Worm (Caenorhabditis elegans) whole organism, L3 larva: ENCODE data around the gene fbxa-224.
A peak's percentile ranks its signal among the peaks of the same experiment; 100 is the strongest.

Source experiments
- R02D3.7 ChIP-seq: fragments of 150-350 bp; optimal IDR thresholded peaks from 2 replicates; lab custom pipeline; 2014; ENCODE audit warnings: missing biosample characterization, missing genetic modification characterization
- aly-2 ChIP-seq: fragments of 150-350 bp; optimal IDR thresholded peaks from 2 replicates; lab custom pipeline; 2014; ENCODE audit warnings: missing biosample characterization, missing genetic modification characterization
- ama-1 ChIP-seq: fragments of 150-350 bp; optimal IDR thresholded peaks from 2 replicates; lab custom pipeline; 2018
- ceh-16 ChIP-seq: sonication (generic microtip); optimal IDR thresholded peaks from 2 replicates; lab custom pipeline; 2017; ENCODE audit warnings: missing biosample characterization, missing genetic modification characterization
- ceh-28 ChIP-seq: fragments of 150-350 bp; optimal IDR thresholded peaks from 2 replicates; lab custom pipeline; 2014; ENCODE audit warnings: missing biosample characterization, missing genetic modification reagents, missing genetic modification characterization
- ceh-82 ChIP-seq: fragments of 150-350 bp; optimal IDR thresholded peaks from 2 replicates; lab custom pipeline; 2014; ENCODE audit warnings: missing biosample characterization, missing genetic modification characterization
- ceh-9 ChIP-seq: sonication (generic microtip); optimal IDR thresholded peaks from 2 replicates; lab custom pipeline; 2018; ENCODE audit warnings: missing biosample characterization, missing genetic modification characterization
- egl-27 ChIP-seq: sonication (generic microtip); optimal IDR thresholded peaks from 4 replicates; lab custom pipeline; 2017; ENCODE audit warnings: missing biosample characterization, missing genetic modification reagents, missing genetic modification characterization
- elt-1 ChIP-seq: fragments of 150-350 bp; optimal IDR thresholded peaks from 2 replicates; lab custom pipeline; 2014; ENCODE audit warnings: missing biosample characterization, missing genetic modification characterization
- elt-3 ChIP-seq, 3 experiments: fragments of 150-350 bp in 1 of 3; sonication (generic microtip) in 2 of 3; optimal IDR thresholded peaks; 2 replicates in 2 of 3; 4 replicates in 1 of 3; lab custom pipeline; 2014 to 2017; ENCODE audit warnings: missing biosample characterization in 3 of 3, missing genetic modification characterization in 3 of 3
- eor-1 ChIP-seq, 2 experiments: fragments of 150-350 bp; optimal IDR thresholded peaks; 2 replicates each; lab custom pipeline; 2014 to 2018; ENCODE audit warnings: missing biosample characterization in 2 of 2, missing genetic modification characterization in 2 of 2
- fkh-2 ChIP-seq: fragments of 150-350 bp; optimal IDR thresholded peaks from 2 replicates; lab custom pipeline; 2014; ENCODE audit warnings: missing biosample characterization, missing genetic modification reagents, missing genetic modification characterization
- hmg-11 ChIP-seq: sonication (generic microtip); optimal IDR thresholded peaks from 2 replicates; lab custom pipeline; 2016; ENCODE audit warnings: missing genetic modification characterization, missing compliant biosample characterization
- jun-1 ChIP-seq: fragments of 150-350 bp; optimal IDR thresholded peaks from 2 replicates; lab custom pipeline; 2014; ENCODE audit warnings: missing biosample characterization, missing genetic modification reagents, missing genetic modification characterization
- lin-39 ChIP-seq: fragments of 150-350 bp; optimal IDR thresholded peaks from 2 replicates; lab custom pipeline; 2018; ENCODE audit warnings: missing biosample characterization, missing genetic modification reagents, missing genetic modification characterization
- lsy-12 ChIP-seq: sonication (generic microtip); optimal IDR thresholded peaks from 2 replicates; lab custom pipeline; 2016; ENCODE audit warnings: mild to moderate bottlenecking, missing genetic modification characterization, missing compliant biosample characterization
- mdl-1 ChIP-seq: fragments of 150-350 bp; optimal IDR thresholded peaks from 2 replicates; lab custom pipeline; 2014; ENCODE audit warnings: missing biosample characterization, missing genetic modification characterization
- mml-1 ChIP-seq: fragments of 150-350 bp; sonication (generic microtip); optimal IDR thresholded peaks from 3 replicates; lab custom pipeline; 2014; ENCODE audit warnings: missing biosample characterization, missing genetic modification characterization
- nfya-1 ChIP-seq: sonication (generic microtip); optimal IDR thresholded peaks from 2 replicates; lab custom pipeline; 2017; ENCODE audit warnings: missing genetic modification characterization, mild to moderate bottlenecking, missing compliant biosample characterization, antibody characterized with exemption, moderate library complexity; ENCODE audit not compliant: insufficient read depth
- nhr-12 ChIP-seq: fragments of 150-350 bp; optimal IDR thresholded peaks from 2 replicates; lab custom pipeline; 2014; ENCODE audit warnings: missing biosample characterization, missing genetic modification characterization
- nhr-23 ChIP-seq: fragments of 150-350 bp; optimal IDR thresholded peaks from 2 replicates; lab custom pipeline; 2014; ENCODE audit warnings: missing biosample characterization, missing genetic modification reagents, missing genetic modification characterization
- nhr-237 ChIP-seq: fragments of 150-350 bp; optimal IDR thresholded peaks from 2 replicates; lab custom pipeline; 2014; ENCODE audit warnings: missing biosample characterization, missing genetic modification characterization
- nhr-25 ChIP-seq: sonication (generic microtip); optimal IDR thresholded peaks from 2 replicates; lab custom pipeline; 2017; ENCODE audit warnings: missing biosample characterization, missing genetic modification characterization
- nhr-28 ChIP-seq: fragments of 150-350 bp; optimal IDR thresholded peaks from 2 replicates; lab custom pipeline; 2014; ENCODE audit warnings: missing biosample characterization, missing genetic modification characterization
- nhr-43 ChIP-seq: sonication (generic microtip); optimal IDR thresholded peaks from 2 replicates; lab custom pipeline; 2016; ENCODE audit warnings: mild to moderate bottlenecking, missing genetic modification characterization, missing compliant biosample characterization; ENCODE audit not compliant: poor library complexity, severe bottlenecking
- nhr-67 ChIP-seq: fragments of 150-350 bp; optimal IDR thresholded peaks from 2 replicates; lab custom pipeline; 2014; ENCODE audit warnings: missing biosample characterization, missing genetic modification characterization
- nhr-76 ChIP-seq: fragments of 150-350 bp; sonication (generic microtip); optimal IDR thresholded peaks from 5 replicates; lab custom pipeline; 2014; ENCODE audit warnings: missing biosample characterization, missing genetic modification characterization
- nhr-77 ChIP-seq: fragments of 150-350 bp; optimal IDR thresholded peaks from 2 replicates; lab custom pipeline; 2014; ENCODE audit warnings: missing biosample characterization, missing genetic modification characterization
- pqm-1 ChIP-seq: fragments of 150-350 bp; optimal IDR thresholded peaks from 2 replicates; lab custom pipeline; 2017; ENCODE audit warnings: missing biosample characterization, missing genetic modification characterization, inconsistent platforms
- sea-2 ChIP-seq: fragments of 150-350 bp; sonication (generic microtip); optimal IDR thresholded peaks from 4 replicates; lab custom pipeline; 2014; ENCODE audit warnings: missing biosample characterization, missing genetic modification reagents, missing genetic modification characterization
- tbx-2 ChIP-seq: sonication (generic microtip); optimal IDR thresholded peaks from 2 replicates; lab custom pipeline; 2016; ENCODE audit warnings: mild to moderate bottlenecking, missing genetic modification characterization, missing compliant biosample characterization
- unc-39 ChIP-seq: sonication (generic microtip); optimal IDR thresholded peaks from 4 replicates; lab custom pipeline; 2017; ENCODE audit warnings: missing biosample characterization, missing genetic modification characterization
- unc-62 ChIP-seq: fragments of 150-350 bp; sonication (generic microtip); optimal IDR thresholded peaks from 4 replicates; lab custom pipeline; 2014; ENCODE audit warnings: missing biosample characterization, missing genetic modification reagents, missing genetic modification characterization
- zag-1 ChIP-seq: fragments of 150-350 bp; optimal IDR thresholded peaks from 2 replicates; lab custom pipeline; 2014; ENCODE audit warnings: missing biosample characterization, missing genetic modification characterization
- ztf-11 ChIP-seq: fragments of 150-350 bp; optimal IDR thresholded peaks from 2 replicates; lab custom pipeline; 2014; ENCODE audit warnings: missing biosample characterization, missing genetic modification characterization
- ztf-4 ChIP-seq: fragments of 150-350 bp; optimal IDR thresholded peaks from 2 replicates; lab custom pipeline; 2014; ENCODE audit warnings: missing biosample characterization, missing genetic modification characterization

The fbxa-224 gene

DNA sequence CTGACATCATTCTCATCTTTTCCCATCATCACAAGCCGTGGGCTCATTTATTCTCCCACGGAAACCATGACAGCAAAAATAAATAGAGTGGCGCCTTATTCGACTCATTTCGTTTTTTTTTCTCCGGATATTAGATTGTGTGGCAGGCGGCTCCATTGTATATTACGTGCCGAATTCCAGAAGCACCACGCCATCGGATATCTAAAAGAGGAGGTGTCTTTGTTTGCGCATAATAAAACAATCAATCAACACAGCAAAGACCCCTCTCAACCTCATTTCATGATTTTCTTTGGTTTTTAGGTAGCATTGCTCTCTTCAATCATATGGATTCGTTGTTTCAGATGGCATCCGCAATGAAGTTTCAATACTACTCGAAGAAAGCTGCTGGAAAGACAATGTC lies 1.1 kb upstream of the fbxa-224 start, which contains the start of gene tph-1:
TSS of gene tph-1 (plus strand) at position 301 of the 400 bp plus-strand sequence.
- TF ChIP-seq jun-1: no peak
- no peak for TF ChIP-seq nhr-43 (tag; lab: Kevin White, UChicago)
- no peak for TF ChIP-seq unc-62 (GFP tag; lab: Kevin White, UChicago)
- TF ChIP-seq hmg-11: no peak
- no peak for TF ChIP-seq ztf-11 (tag; lab: Kevin White, UChicago)
- no peak for TF ChIP-seq nhr-28 (tag; lab: Kevin White, UChicago)
- TF ChIP-seq ceh-82: no peak
- TF ChIP-seq ceh-16 (tag; lab: Kevin White, UChicago): no peak
- TF ChIP-seq tbx-2 (tag; lab: Kevin White, UChicago): no peak
- no peak for TF ChIP-seq zag-1 (tag; lab: Kevin White, UChicago)
- TF ChIP-seq sea-2 (GFP tag; lab: Kevin White, UChicago): no peak

DNA sequence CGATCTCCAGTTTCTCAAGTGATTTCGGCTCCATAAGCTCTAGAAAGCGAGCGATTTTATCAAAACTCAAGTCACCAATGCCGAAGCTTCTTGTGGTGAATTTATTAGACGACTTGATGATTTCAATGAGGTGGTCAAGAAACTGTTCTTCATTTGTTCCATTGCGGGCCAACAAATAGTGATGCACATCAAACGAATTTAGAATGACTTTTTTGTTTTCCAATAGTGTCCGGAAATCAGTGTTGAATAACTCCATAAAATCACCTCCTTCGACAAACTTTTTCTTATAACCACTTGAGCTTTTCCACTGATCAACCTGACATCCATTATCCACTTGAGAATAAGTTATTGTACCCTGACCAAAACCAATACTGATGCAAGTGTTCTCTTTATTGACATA lies 675 bp downstream of the fbxa-224 start:
- no peak for TF ChIP-seq mdl-1 (tag; lab: Kevin White, UChicago)
- no peak for TF ChIP-seq elt-1
- no peak for TF ChIP-seq nhr-77 (tag; lab: Kevin White, UChicago)
- TF ChIP-seq unc-39 (tag; lab: Kevin White, UChicago): no peak
- TF ChIP-seq zag-1 (tag; lab: Kevin White, UChicago): no peak
- no peak for TF ChIP-seq nhr-43 (tag; lab: Kevin White, UChicago)
- TF ChIP-seq mml-1 (tag; lab: Kevin White, UChicago): no peak
- TF ChIP-seq ceh-28 (tag; lab: Kevin White, UChicago): no peak
- no peak for TF ChIP-seq ztf-4
- TF ChIP-seq fkh-2 (tag; lab: Kevin White, UChicago): no peak
- no peak for TF ChIP-seq nhr-67
- TF ChIP-seq R02D3.7 (tag; lab: Kevin White, UChicago): no peak
- no peak for TF ChIP-seq ceh-16 (tag; lab: Kevin White, UChicago)
- no peak for TF ChIP-seq egl-27 (tag; lab: Kevin White, UChicago)
- no peak for TF ChIP-seq aly-2 (tag; lab: Kevin White, UChicago)

DNA sequence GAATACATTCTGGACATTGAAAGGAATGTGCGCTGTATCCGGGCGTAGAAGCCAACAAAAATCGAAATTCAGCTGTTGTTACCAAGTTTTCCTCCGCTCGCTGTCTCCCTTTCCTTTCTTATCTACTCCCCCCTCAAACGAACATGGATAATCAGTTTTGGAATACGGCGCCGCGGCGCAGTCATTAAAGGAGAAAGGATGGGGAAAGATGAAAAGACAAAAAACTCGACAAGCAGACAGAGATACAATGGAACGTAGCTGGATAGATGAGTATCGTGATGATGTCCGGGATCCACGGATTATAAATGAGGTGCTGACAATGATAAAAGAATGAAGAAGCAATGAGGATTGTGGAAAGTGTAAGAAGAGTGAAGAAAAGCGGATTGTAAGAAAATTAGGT lies 2.6 kb downstream of the fbxa-224 start:
- no peak for TF ChIP-seq sea-2 (GFP tag; lab: Kevin White, UChicago)
- TF ChIP-seq nhr-43 (tag; lab: Kevin White, UChicago): peak; percentile 33
- TF ChIP-seq R02D3.7 (tag; lab: Kevin White, UChicago): peak; percentile 36
- no peak for TF ChIP-seq pqm-1 (tag; lab: Kevin White, UChicago)
- TF ChIP-seq ceh-28 (tag; lab: Kevin White, UChicago): peak; percentile 6
- TF ChIP-seq nhr-23: peak; percentile 69
- no peak for TF ChIP-seq egl-27 (tag; lab: Kevin White, UChicago)
- no peak for TF ChIP-seq ceh-16 (tag; lab: Kevin White, UChicago)
- no peak for TF ChIP-seq lsy-12
- TF ChIP-seq elt-3 (tag; optimal IDR thresholded peaks at IDR 0.05; lab: Kevin White, UChicago): peak; percentile 29 to 77 (median 72)
- peak; percentile 89 for TF ChIP-seq ama-1
- no peak for TF ChIP-seq nhr-77 (tag; lab: Kevin White, UChicago)
- TF ChIP-seq nhr-76 (tag; lab: Kevin White, UChicago): no peak
- TF ChIP-seq nfya-1 (tag; lab: Kevin White, UChicago): peak; percentile 24
- TF ChIP-seq elt-1: no peak
- peak; percentile 9 for TF ChIP-seq nhr-25 (tag; lab: Kevin White, UChicago)

DNA sequence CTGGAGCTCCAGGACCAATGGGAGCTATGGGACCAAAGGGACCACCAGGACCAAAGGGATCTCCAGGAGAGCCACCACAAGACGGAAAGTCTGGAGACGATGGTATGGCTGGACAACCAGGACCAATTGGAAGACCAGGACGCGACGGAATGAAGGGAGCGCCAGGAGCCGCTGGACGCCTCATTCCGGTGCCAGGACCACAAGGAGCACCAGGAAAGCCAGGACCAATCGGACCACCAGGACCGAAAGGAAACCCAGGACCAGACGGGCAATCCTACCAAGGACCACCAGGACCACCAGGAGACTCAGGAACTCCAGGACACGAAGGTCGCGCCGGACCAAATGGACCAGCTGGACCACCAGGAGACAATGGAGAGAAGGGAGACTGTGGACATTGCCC lies 3.2 kb downstream of the fbxa-224 start:
- TF ChIP-seq nhr-12 (tag; lab: Kevin White, UChicago) (no peak), ama-1 (peak; percentile 32), nhr-43 (tag; lab: Kevin White, UChicago) (peak; percentile 51)
- TF ChIP-seq, all 47 proteins: peak for 2

DNA sequence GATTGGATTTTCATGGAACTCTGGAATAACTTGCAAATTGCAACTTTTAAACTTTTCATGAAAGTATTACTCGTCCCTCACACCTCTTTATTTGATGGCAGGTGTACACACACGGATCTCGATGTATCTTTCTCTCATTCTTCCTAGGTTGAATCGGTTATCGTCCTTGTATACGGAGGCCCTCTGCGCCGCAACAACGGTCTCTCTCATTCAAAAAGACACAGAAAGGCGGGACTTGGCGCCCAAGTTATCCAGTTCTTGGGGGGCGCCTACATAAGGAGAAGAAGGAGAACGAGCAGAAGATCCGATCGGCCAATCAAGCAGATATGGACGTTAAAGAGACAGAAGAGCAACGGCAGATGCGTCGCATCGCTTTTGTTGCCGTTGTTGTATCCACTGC lies 4.1 kb downstream of the fbxa-224 start, which contains the start of gene rol-8:
TSS of gene rol-8 (plus strand) at position 301 of the 400 bp plus-strand sequence.
- TF ChIP-seq ceh-9 (no peak), ztf-4 (no peak), nhr-237 (no peak), elt-1 (no peak), zag-1 (tag; lab: Kevin White, UChicago) (no peak), unc-62 (GFP tag; lab: Kevin White, UChicago) (no peak), eor-1 (tag; optimal IDR thresholded peaks at IDR 0.05; lab: Kevin White, UChicago) (no peak), ztf-11 (tag; lab: Kevin White, UChicago) (no peak), ama-1 (no peak), ceh-28 (tag; lab: Kevin White, UChicago) (no peak), lin-39 (tag; lab: Kevin White, UChicago) (no peak), ceh-16 (tag; lab: Kevin White, UChicago) (no peak), nhr-77 (tag; lab: Kevin White, UChicago) (no peak), nfya-1 (tag; lab: Kevin White, UChicago) (no peak), unc-39 (tag; lab: Kevin White, UChicago) (no peak), nhr-12 (tag; lab: Kevin White, UChicago) (no peak)
